Fruit fly (Drosophila melanogaster) whole organism, adult: Measurements from ENCODE around the gene aop.

Source experiments
- CG11617 ChIP-seq: fragments of 200-800 bp; sonication (Bioruptor generic); optimal IDR thresholded peaks from 2 replicates; lab custom pipeline; 2017; ENCODE audit warnings: mild to moderate bottlenecking, missing biosample characterization, missing genetic modification reagents, missing genetic modification characterization
- CG12768 ChIP-seq: fragments of 200-800 bp; sonication (Bioruptor generic); optimal IDR thresholded peaks from 2 replicates; lab custom pipeline; 2017; ENCODE audit warnings: missing biosample characterization, missing genetic modification characterization, mild to moderate bottlenecking, moderate library complexity, missing genetic modification reagents
- CG14711 ChIP-seq: fragments of 200-800 bp; sonication (Bioruptor generic); optimal IDR thresholded peaks from 2 replicates; lab custom pipeline; 2018; ENCODE audit warnings: missing biosample characterization, mild to moderate bottlenecking, missing genetic modification characterization, moderate library complexity
- CG1620 ChIP-seq: fragments of 200-800 bp; sonication (Bioruptor generic); optimal IDR thresholded peaks from 2 replicates; lab custom pipeline; 2016; ENCODE audit warnings: missing biosample characterization, missing genetic modification characterization
- CG7045 ChIP-seq: fragments of 200-800 bp; sonication (Bioruptor generic); optimal IDR thresholded peaks from 2 replicates; lab custom pipeline; 2017; ENCODE audit warnings: missing biosample characterization, mild to moderate bottlenecking, missing genetic modification characterization
- Clk ChIP-seq: fragments of 200-800 bp; sonication (Bioruptor generic); optimal IDR thresholded peaks from 2 replicates; lab custom pipeline; 2017; ENCODE audit warnings: missing biosample characterization, missing genetic modification characterization
- Crg-1 ChIP-seq: fragments of 200-800 bp; sonication (Bioruptor generic); optimal IDR thresholded peaks from 2 replicates; lab custom pipeline; 2016; ENCODE audit warnings: missing biosample characterization, missing genetic modification characterization
- Hr96 ChIP-seq: fragments of 200-800 bp; sonication (Bioruptor generic); optimal IDR thresholded peaks from 2 replicates; lab custom pipeline; 2016; ENCODE audit warnings: missing biosample characterization, missing genetic modification characterization
- Mnt ChIP-seq: fragments of 200-800 bp; sonication (Bioruptor generic); optimal IDR thresholded peaks from 2 replicates; lab custom pipeline; 2016; ENCODE audit warnings: missing biosample characterization, mild to moderate bottlenecking, missing genetic modification characterization
- cic ChIP-seq: fragments of 200-800 bp; sonication (Bioruptor generic); optimal IDR thresholded peaks from 2 replicates; lab custom pipeline; 2017; ENCODE audit warnings: missing biosample characterization, mild to moderate bottlenecking, missing genetic modification characterization, moderate library complexity
- kay ChIP-seq: fragments of 200-800 bp; sonication (Bioruptor generic); peaks from one replicate; lab custom pipeline; 2016; ENCODE audit warnings: missing biosample characterization, missing genetic modification characterization, borderline replicate concordance
- ovo ChIP-seq: fragments of 200-800 bp; sonication (Bioruptor generic); optimal IDR thresholded peaks from 2 replicates; lab custom pipeline; 2016; ENCODE audit warnings: missing biosample characterization, missing genetic modification characterization
- pad ChIP-seq: fragments of 200-800 bp; sonication (Bioruptor generic); optimal IDR thresholded peaks from 3 replicates; lab custom pipeline; 2017; ENCODE audit warnings: missing biosample characterization, missing genetic modification characterization, mild to moderate bottlenecking, moderate library complexity, missing genetic modification reagents

dm6 chr2L:2175090-2175830, 3.3 kb downstream of the aop start:
- TF ChIP-seq ovo (GFP tag; lab: Kevin White, UChicago) (peak; percentile 30), cic (GFP tag; lab: Kevin White, UChicago) (peak; percentile 62), Mnt (GFP tag; lab: Kevin White, UChicago) (peak; percentile 89), CG7045 (GFP tag; lab: Kevin White, UChicago) (no peak), CG1620 (GFP tag; lab: Kevin White, UChicago) (no peak), Crg-1 (GFP tag; lab: Kevin White, UChicago) (no peak), Hr96 (GFP tag; lab: Kevin White, UChicago) (no peak), CG12768 (GFP tag; lab: Kevin White, UChicago) (peak; percentile 17), CG11617 (GFP tag; lab: Kevin White, UChicago) (no peak), Clk (GFP tag; lab: Kevin White, UChicago) (no peak), CG14711 (peak; percentile 11), kay (GFP tag; lab: Kevin White, UChicago) (peak; percentile 97), pad (GFP tag; lab: Kevin White, UChicago) (peak; percentile 55)
